Fruit fly (Drosophila melanogaster) whole organism, adult: ENCODE results near the gene RpS19b.

ENCODE experiments used
- CG5204 ChIP-seq: fragments of 200-800 bp; sonication (Bioruptor generic); optimal IDR thresholded peaks from 2 replicates; lab custom pipeline; 2016; ENCODE audit warnings: missing biosample characterization, missing genetic modification characterization
- CG7101 ChIP-seq: fragments of 200-800 bp; sonication (Bioruptor generic); optimal IDR thresholded peaks from 2 replicates; lab custom pipeline; 2018; ENCODE audit warnings: missing biosample characterization, mild to moderate bottlenecking, missing genetic modification characterization, moderate library complexity
- cic ChIP-seq: fragments of 200-800 bp; sonication (Bioruptor generic); optimal IDR thresholded peaks from 2 replicates; lab custom pipeline; 2017; ENCODE audit warnings: missing biosample characterization, mild to moderate bottlenecking, missing genetic modification characterization, moderate library complexity
- kay ChIP-seq: fragments of 200-800 bp; sonication (Bioruptor generic); peaks from one replicate; lab custom pipeline; 2016; ENCODE audit warnings: missing biosample characterization, missing genetic modification characterization, borderline replicate concordance
- pad ChIP-seq: fragments of 200-800 bp; sonication (Bioruptor generic); optimal IDR thresholded peaks from 3 replicates; lab custom pipeline; 2017; ENCODE audit warnings: missing biosample characterization, missing genetic modification characterization, mild to moderate bottlenecking, moderate library complexity, missing genetic modification reagents

dm6 chr3R:23981645-23982044 is 48.3 kb upstream of the RpS19b start:
- no peak for TF ChIP-seq kay (GFP tag; lab: Kevin White, UChicago)
- no peak for TF ChIP-seq pad
- no peak for TF ChIP-seq CG7101 (tag; lab: Kevin White, UChicago)
- no peak for TF ChIP-seq CG5204 (GFP tag; lab: Kevin White, UChicago)
- TF ChIP-seq cic (GFP tag; lab: Kevin White, UChicago) = no peak
